Fruit fly (Drosophila melanogaster): ENCODE data around the gene Afti.

Afti gene

DNA sequence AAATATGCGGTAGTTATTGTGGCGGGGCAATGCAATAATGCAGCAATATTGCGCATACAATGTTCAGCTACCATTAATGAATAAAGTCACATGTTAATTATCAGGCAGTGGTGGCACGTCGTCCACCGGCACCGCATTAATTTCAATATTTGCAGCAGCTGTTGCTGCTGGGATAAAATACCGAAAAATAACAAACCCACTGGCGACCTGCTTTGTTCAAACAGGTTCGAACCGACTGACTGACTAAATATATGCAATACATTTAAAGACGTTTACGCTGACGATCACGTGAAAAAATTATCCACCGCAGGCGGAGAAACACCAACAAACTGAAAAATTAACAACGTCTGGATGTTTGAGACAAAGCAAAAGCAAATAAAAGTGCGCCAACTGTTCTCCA is 29.0 kb downstream of the Afti start:
- TF ChIP-seq CG33017 (tag; optimal IDR thresholded peaks at IDR 0.05) (no peak), CG12768 (GFP tag; optimal IDR thresholded peaks at IDR 0.05) (no peak), CG7045 (GFP tag; optimal IDR thresholded peaks at IDR 0.05) (no peak), pad (GFP tag; optimal IDR thresholded peaks at IDR 0.05) (no peak), ovo (GFP tag; optimal IDR thresholded peaks at IDR 0.05) (no peak), cic (GFP tag; optimal IDR thresholded peaks at IDR 0.05) (no peak), tj (GFP tag; optimal IDR thresholded peaks at IDR 0.05) (no peak), CG14711 (tag; optimal IDR thresholded peaks at IDR 0.05) (no peak), Crg-1 (GFP tag; optimal IDR thresholded peaks at IDR 0.05) (no peak), Hr96 (GFP tag; optimal IDR thresholded peaks at IDR 0.05) (no peak), CG7101 (tag; optimal IDR thresholded peaks at IDR 0.05) (no peak), kay (GFP tag; ENCODE audit: borderline replicate concordance) (no peak), bab1 (GFP tag; optimal IDR thresholded peaks at IDR 0.05) (no peak), CG1620 (GFP tag; optimal IDR thresholded peaks at IDR 0.05) (no peak), CG5204 (GFP tag; optimal IDR thresholded peaks at IDR 0.05) (no peak)

DNA sequence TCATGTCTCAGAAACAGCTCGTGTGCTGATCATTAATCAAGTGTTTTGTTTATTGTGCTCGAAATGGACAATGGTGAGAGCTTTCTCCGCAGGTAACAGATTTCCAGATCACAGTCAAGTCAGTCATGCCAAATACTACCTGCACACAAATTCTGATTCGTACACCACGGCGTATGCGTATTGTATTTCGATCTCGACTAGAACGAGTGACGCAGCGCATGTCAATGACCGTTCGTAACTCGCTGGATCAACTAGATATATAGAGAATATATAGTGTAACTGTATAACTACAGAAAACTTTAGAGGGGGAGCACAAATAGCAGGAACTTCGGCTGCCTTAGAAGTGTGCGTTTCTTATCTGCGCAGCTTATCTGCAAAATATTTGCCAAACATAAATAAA is 29.8 kb downstream of the Afti start:
- TF ChIP-seq kay (GFP tag; ENCODE audit: borderline replicate concordance) (no peak), Mnt (GFP tag; optimal IDR thresholded peaks at IDR 0.05) (no peak), ovo (GFP tag; optimal IDR thresholded peaks at IDR 0.05) (no peak), CG11617 (GFP tag; optimal IDR thresholded peaks at IDR 0.05) (no peak), cnc (optimal IDR thresholded peaks at IDR 0.05) (no peak), pad (GFP tag; optimal IDR thresholded peaks at IDR 0.05) (no peak), tj (GFP tag; optimal IDR thresholded peaks at IDR 0.05) (no peak), CG12768 (GFP tag; optimal IDR thresholded peaks at IDR 0.05) (no peak), Crg-1 (GFP tag; optimal IDR thresholded peaks at IDR 0.05) (no peak), CG33017 (tag; optimal IDR thresholded peaks at IDR 0.05) (no peak)

DNA sequence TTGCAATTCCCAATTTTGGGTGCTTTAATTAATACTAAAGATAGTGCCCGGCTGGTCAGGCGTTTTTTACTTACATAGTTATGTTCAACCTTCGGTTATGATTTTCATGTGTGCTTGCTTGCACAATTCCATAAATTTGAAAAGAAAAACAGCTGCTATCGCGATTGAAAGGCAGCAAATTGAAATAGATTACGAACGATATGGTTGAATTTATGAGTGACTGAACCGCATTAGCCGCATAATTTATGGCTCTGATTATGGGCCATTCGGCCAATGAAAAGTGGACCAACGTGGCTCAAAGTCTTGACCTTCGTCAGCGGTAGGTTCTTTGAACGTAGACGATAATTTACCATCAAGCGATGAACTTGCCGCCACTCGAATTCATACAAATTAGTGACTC is 30.4 kb downstream of the Afti start:
- no peak for TF ChIP-seq CG11617 (GFP tag; optimal IDR thresholded peaks at IDR 0.05)
- no peak for TF ChIP-seq CG14711 (tag; optimal IDR thresholded peaks at IDR 0.05)
- no peak for TF ChIP-seq CG12768 (GFP tag; optimal IDR thresholded peaks at IDR 0.05)
- TF ChIP-seq Hr96 (GFP tag; optimal IDR thresholded peaks at IDR 0.05), result no peak
- no peak for TF ChIP-seq pad (GFP tag; optimal IDR thresholded peaks at IDR 0.05)
- no peak for TF ChIP-seq ovo (GFP tag; optimal IDR thresholded peaks at IDR 0.05)
- no peak for TF ChIP-seq CG1620 (GFP tag; optimal IDR thresholded peaks at IDR 0.05)
- no peak for TF ChIP-seq CG5204 (GFP tag; optimal IDR thresholded peaks at IDR 0.05)
- no peak for TF ChIP-seq cnc (optimal IDR thresholded peaks at IDR 0.05)
- TF ChIP-seq CG7045 (GFP tag; optimal IDR thresholded peaks at IDR 0.05), result no peak
- no peak for TF ChIP-seq Mnt (GFP tag; optimal IDR thresholded peaks at IDR 0.05)

DNA sequence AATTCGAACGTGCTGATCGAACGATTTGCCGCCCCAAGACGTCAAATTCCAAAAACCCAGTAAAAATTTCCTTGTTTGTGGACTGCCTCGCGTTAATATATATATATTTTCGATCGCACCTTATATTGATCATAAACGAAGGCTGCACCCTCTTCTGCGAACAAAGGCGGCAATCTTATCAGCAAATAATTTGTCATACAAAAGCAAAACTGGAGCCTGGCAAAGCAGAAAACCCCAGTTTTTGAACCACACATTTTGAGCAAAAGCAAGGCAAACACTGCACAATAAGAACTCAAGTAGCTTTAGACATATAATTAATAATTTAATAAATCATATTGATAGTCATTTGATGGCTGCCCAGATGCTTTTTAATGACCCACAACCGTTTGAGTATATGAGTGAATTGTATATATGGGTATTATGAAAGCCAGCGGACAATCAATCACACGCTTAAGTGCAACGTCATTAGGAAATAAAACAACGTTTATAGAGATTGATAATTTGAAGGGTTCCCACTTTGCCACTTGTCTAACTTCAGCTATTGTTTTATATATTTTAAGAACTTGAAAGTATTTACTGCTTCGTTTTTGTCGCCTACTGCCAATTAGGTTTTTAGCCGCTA is 32.0 kb downstream of the Afti start:
- TF ChIP-seq cnc (optimal IDR thresholded peaks at IDR 0.05) (peak in 1 of 2 experiments; percentile 48), toe (GFP tag; optimal IDR thresholded peaks at IDR 0.05) (peak; percentile 16), CG33017 (tag; optimal IDR thresholded peaks at IDR 0.05) (no peak), CG12768 (GFP tag; optimal IDR thresholded peaks at IDR 0.05) (no peak), Hr96 (GFP tag; optimal IDR thresholded peaks at IDR 0.05) (no peak), ovo (GFP tag; optimal IDR thresholded peaks at IDR 0.05) (no peak), cic (GFP tag; optimal IDR thresholded peaks at IDR 0.05) (peak; percentile 37), kay (GFP tag; ENCODE audit: borderline replicate concordance) (peak; percentile 80)

DNA sequence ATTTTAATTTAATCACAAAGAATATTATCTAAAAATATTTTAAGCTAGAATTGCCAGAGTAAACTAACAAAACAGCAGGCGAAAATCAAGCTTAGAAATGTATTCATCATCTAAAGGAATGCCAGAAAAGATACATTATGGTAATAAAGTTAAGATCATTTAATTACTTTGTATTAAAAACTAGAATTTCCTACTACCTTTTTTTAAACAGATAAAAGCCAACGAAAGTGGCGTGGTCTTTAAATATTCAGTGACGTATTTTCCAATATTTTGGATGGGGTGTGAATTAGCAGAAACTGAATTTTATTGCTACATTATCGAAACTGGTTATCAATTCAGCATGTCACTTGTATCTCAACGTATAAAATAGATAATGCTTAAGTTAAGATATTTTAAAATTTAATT is 34.2 kb downstream of the Afti start:
- TF ChIP-seq Crg-1 (GFP tag; optimal IDR thresholded peaks at IDR 0.05), result no peak
- no peak for TF ChIP-seq kay (GFP tag; ENCODE audit: borderline replicate concordance)
- TF ChIP-seq ovo (GFP tag; optimal IDR thresholded peaks at IDR 0.05), result no peak
- TF ChIP-seq CG12768 (GFP tag; optimal IDR thresholded peaks at IDR 0.05), result no peak
- no peak for TF ChIP-seq Mnt (GFP tag; optimal IDR thresholded peaks at IDR 0.05)
- no peak for TF ChIP-seq CG5204 (GFP tag; optimal IDR thresholded peaks at IDR 0.05)
- TF ChIP-seq CG7045 (GFP tag; optimal IDR thresholded peaks at IDR 0.05), result no peak
- no peak for TF ChIP-seq tj (GFP tag; optimal IDR thresholded peaks at IDR 0.05)
- TF ChIP-seq CG1620 (GFP tag; optimal IDR thresholded peaks at IDR 0.05), result no peak
- no peak for TF ChIP-seq toe (GFP tag; optimal IDR thresholded peaks at IDR 0.05)
- TF ChIP-seq bab1 (GFP tag; optimal IDR thresholded peaks at IDR 0.05), result no peak
- TF ChIP-seq CG14711 (tag; optimal IDR thresholded peaks at IDR 0.05), result no peak
- no peak for TF ChIP-seq cic (GFP tag; optimal IDR thresholded peaks at IDR 0.05)
- no peak for TF ChIP-seq Hr96 (GFP tag; optimal IDR thresholded peaks at IDR 0.05)
- TF ChIP-seq pad (GFP tag; optimal IDR thresholded peaks at IDR 0.05), result no peak
- no peak for TF ChIP-seq cnc (optimal IDR thresholded peaks at IDR 0.05)
- no peak for TF ChIP-seq CG11617 (GFP tag; optimal IDR thresholded peaks at IDR 0.05)
- no peak for TF ChIP-seq CG7101 (tag; optimal IDR thresholded peaks at IDR 0.05)
- no peak for TF ChIP-seq CG33017 (tag; optimal IDR thresholded peaks at IDR 0.05)

DNA sequence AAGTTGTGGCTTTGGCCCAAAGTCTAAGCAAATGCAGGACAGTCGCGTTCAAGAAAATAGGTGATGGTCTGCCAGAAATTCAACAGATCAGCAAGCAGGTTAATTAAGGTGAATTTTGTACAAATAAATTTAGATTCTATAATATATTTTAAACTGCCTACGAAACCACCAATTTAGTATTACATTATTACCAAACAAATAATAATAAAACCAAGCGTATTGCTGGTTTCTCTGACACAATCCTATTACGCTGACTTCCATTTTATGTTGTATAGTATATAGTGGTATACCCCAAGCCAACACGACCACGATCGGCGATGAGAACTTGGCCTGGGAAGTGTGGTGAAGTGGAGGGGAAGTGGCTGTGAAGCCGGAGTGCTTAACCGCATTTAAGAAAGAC is 35.1 kb downstream of the Afti start:
- TF ChIP-seq bab1 (GFP tag; optimal IDR thresholded peaks at IDR 0.05) (peak; percentile 62), ovo (GFP tag; optimal IDR thresholded peaks at IDR 0.05) (no peak), CG7101 (tag; optimal IDR thresholded peaks at IDR 0.05) (no peak), CG12768 (GFP tag; optimal IDR thresholded peaks at IDR 0.05) (no peak), tj (GFP tag; optimal IDR thresholded peaks at IDR 0.05) (peak; percentile 79), CG14711 (tag; optimal IDR thresholded peaks at IDR 0.05) (peak; percentile 41)

All from whole organism, adult.